Fruit fly (Drosophila melanogaster) whole organism, wandering third instar larva: ENCODE results near the gene grass.

Experiments
- Abd-B ChIP-seq: fragments of >200 bp; optimal IDR thresholded peaks from 2 replicates; lab custom pipeline; 2017; ENCODE audit warnings: missing biosample characterization, missing genetic modification characterization
- HLH106 ChIP-seq: fragments of 200-800 bp; optimal IDR thresholded peaks from 3 replicates; lab custom pipeline; 2019; ENCODE audit warnings: missing biosample characterization, mild to moderate bottlenecking, missing genetic modification characterization, moderate library complexity
- Mio ChIP-seq: sonication (Bioruptor generic); optimal IDR thresholded peaks from 2 replicates; lab custom pipeline; 2016; ENCODE audit warnings: missing biosample characterization, missing genetic modification characterization
- Rel ChIP-seq, 2 experiments: fragments of 200-800 bp; sonication (Bioruptor generic) in 1 of 2; optimal IDR thresholded peaks; 2 replicates in 1 of 2; 3 replicates in 1 of 2; lab custom pipeline; 2016 to 2019; ENCODE audit warnings: mild to moderate bottlenecking in 2 of 2, missing biosample characterization in 2 of 2, missing genetic modification characterization in 2 of 2, moderate library complexity in 1 of 2
- Vsx2 ChIP-seq: fragments of 200-300, 225-300 bp; sonication (Bioruptor generic); optimal IDR thresholded peaks from 2 replicates; lab custom pipeline; 2018; ENCODE audit warnings: missing biosample characterization, missing genetic modification characterization; ENCODE audit not compliant: partially characterized antibody
- brk ChIP-seq: fragments of 200-800 bp; sonication (Bioruptor generic); optimal IDR thresholded peaks from 2 replicates; lab custom pipeline; 2016; ENCODE audit warnings: missing biosample characterization, mild to moderate bottlenecking, missing genetic modification characterization
- dl ChIP-seq, 2 experiments: fragments of 175-275, 200-275 bp in 1 of 2; fragments of 200-275 bp in 1 of 2; sonication (Bioruptor generic); optimal IDR thresholded peaks; lab custom pipeline; 2018; ENCODE audit warnings: mild to moderate bottlenecking in 2 of 2, missing biosample characterization in 2 of 2, missing genetic modification characterization in 2 of 2, moderate library complexity in 2 of 2; ENCODE audit not compliant: partially characterized antibody in 2 of 2, insufficient read depth in 1 of 2
- foxo ChIP-seq, 2 experiments: fragments of 200-800 bp; sonication (Bioruptor generic); optimal IDR thresholded peaks; 2 replicates in 1 of 2; 3 replicates in 1 of 2; lab custom pipeline; 2016 to 2017; ENCODE audit warnings: missing biosample characterization in 2 of 2, missing genetic modification characterization in 2 of 2
- lola ChIP-seq: fragments of >200 bp; optimal IDR thresholded peaks from 2 replicates; lab custom pipeline; 2017; ENCODE audit warnings: missing biosample characterization, missing genetic modification characterization
- psq ChIP-seq: fragments of 200-800 bp; sonication (Bioruptor generic); optimal IDR thresholded peaks from 3 replicates; lab custom pipeline; 2017; ENCODE audit warnings: missing biosample characterization, mild to moderate bottlenecking, missing genetic modification characterization, moderate library complexity
- sage ChIP-seq: fragments of 200-800 bp; sonication (Bioruptor generic); optimal IDR thresholded peaks from 2 replicates; lab custom pipeline; 2016; ENCODE audit warnings: missing biosample characterization, mild to moderate bottlenecking, missing genetic modification characterization
- usp ChIP-seq: fragments of >200 bp; optimal IDR thresholded peaks from 2 replicates; lab custom pipeline; 2017; ENCODE audit warnings: missing biosample characterization, missing genetic modification characterization

DNA sequence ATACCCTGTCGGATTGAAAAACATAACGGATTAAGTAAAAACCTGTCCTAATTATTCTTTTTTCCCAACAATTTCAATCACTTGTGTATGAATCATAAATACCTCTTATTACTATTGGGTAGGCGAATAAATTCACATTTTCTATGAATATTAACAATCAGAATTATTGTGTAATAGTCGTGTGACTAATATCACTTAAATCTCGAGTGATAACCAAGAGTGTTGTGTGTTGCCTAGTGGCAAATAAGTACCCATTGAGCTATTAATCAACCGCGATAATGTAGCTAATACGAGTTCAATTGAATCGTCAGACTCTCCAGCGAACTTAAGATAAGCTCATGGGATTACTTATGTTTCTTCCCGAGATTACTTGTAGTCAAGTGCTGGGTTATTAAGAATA, 2.1 kb downstream of the grass start:
- no peak for TF ChIP-seq sage (GFP tag; lab: Kevin White, UChicago)
- TF ChIP-seq Abd-B (GFP tag; lab: Kevin White, UChicago), result no peak
- TF ChIP-seq foxo (GFP tag; optimal IDR thresholded peaks at IDR 0.05; lab: Kevin White, UChicago), result no peak
- TF ChIP-seq brk (GFP tag; lab: Kevin White, UChicago), result no peak
- TF ChIP-seq Rel (GFP tag; optimal IDR thresholded peaks at IDR 0.05; lab: Kevin White, UChicago), result no peak
- TF ChIP-seq Rel (tag; optimal IDR thresholded peaks at IDR 0.05; lab: Kevin White, UChicago), result no peak
- no peak for TF ChIP-seq lola (GFP tag; lab: Kevin White, UChicago)
- no peak for TF ChIP-seq Vsx2 (GFP tag; lab: Kevin White, UChicago)
- TF ChIP-seq dl (GFP tag; optimal IDR thresholded peaks at IDR 0.05; lab: Kevin White, UChicago; ENCODE audit: insufficient read depth in 1 of 2, partially characterized antibody in 2 of 2), result no peak
- no peak for TF ChIP-seq HLH106
- no peak for TF ChIP-seq usp (GFP tag; lab: Kevin White, UChicago)
- TF ChIP-seq psq (GFP tag; lab: Kevin White, UChicago), result no peak
- no peak for TF ChIP-seq Mio
